Worm (Caenorhabditis elegans) whole organism, mixed stage, embryonic: ENCODE measurements around the gene Y62H9A.14.

Experiments used
- M03D4.4 ChIP-seq: sonication (generic microtip); optimal IDR thresholded peaks from 2 replicates; lab custom pipeline; 2017; ENCODE audit warnings: mild to moderate bottlenecking, missing genetic modification characterization, missing compliant biosample characterization
- bed-3 ChIP-seq: fragments of 200-800 bp; sonication (Bioruptor generic); optimal IDR thresholded peaks from 3 replicates; lab custom pipeline; 2018; ENCODE audit warnings: mild to moderate bottlenecking, missing genetic modification characterization, moderate library complexity, missing compliant biosample characterization
- blmp-1 ChIP-seq: fragments of 150-350 bp; optimal IDR thresholded peaks from 2 replicates; lab custom pipeline; 2014; ENCODE audit warnings: missing biosample characterization, missing genetic modification characterization
- ceh-39 ChIP-seq: fragments of 150-350 bp; optimal IDR thresholded peaks from 2 replicates; lab custom pipeline; 2014; ENCODE audit warnings: missing biosample characterization, missing genetic modification characterization
- ceh-43 ChIP-seq: fragments of 200-800 bp; sonication (Bioruptor generic); optimal IDR thresholded peaks from 2 replicates; lab custom pipeline; 2018; ENCODE audit warnings: mild to moderate bottlenecking, missing genetic modification characterization, moderate library complexity, missing compliant biosample characterization
- ceh-83 ChIP-seq: fragments of 200-800 bp; sonication (Bioruptor generic); optimal IDR thresholded peaks from 2 replicates; lab custom pipeline; 2018; ENCODE audit warnings: mild to moderate bottlenecking, missing genetic modification characterization, missing compliant biosample characterization
- ces-1 ChIP-seq: fragments of 150-350 bp; optimal IDR thresholded peaks from 2 replicates; lab custom pipeline; 2014; ENCODE audit warnings: missing biosample characterization, missing genetic modification reagents, missing genetic modification characterization
- cnd-1 ChIP-seq: fragments of 200-800 bp; sonication (Bioruptor generic); optimal IDR thresholded peaks from 2 replicates; lab custom pipeline; 2018; ENCODE audit warnings: mild to moderate bottlenecking, missing genetic modification characterization, missing compliant biosample characterization
- drap-1 ChIP-seq: fragments of 200-800 bp; sonication (Bioruptor generic); optimal IDR thresholded peaks from 3 replicates; lab custom pipeline; 2018; ENCODE audit warnings: mild to moderate bottlenecking, missing genetic modification characterization, missing compliant biosample characterization
- elt-1 ChIP-seq: sonication (generic microtip); optimal IDR thresholded peaks from 2 replicates; lab custom pipeline; 2017; ENCODE audit warnings: missing genetic modification characterization, mild to moderate bottlenecking, missing compliant biosample characterization, antibody characterized with exemption, moderate library complexity, borderline replicate concordance; ENCODE audit not compliant: insufficient read depth
- elt-3 ChIP-seq: fragments of 150-350 bp; optimal IDR thresholded peaks from 2 replicates; lab custom pipeline; 2014; ENCODE audit warnings: missing biosample characterization, missing genetic modification characterization
- flh-1 ChIP-seq: fragments of 200-800 bp; sonication (Bioruptor generic); optimal IDR thresholded peaks from 2 replicates; lab custom pipeline; 2018; ENCODE audit warnings: mild to moderate bottlenecking, missing genetic modification characterization, moderate library complexity, missing compliant biosample characterization
- ham-2 ChIP-seq: fragments of 200-800 bp; sonication (Bioruptor generic); optimal IDR thresholded peaks from 2 replicates; lab custom pipeline; 2018; ENCODE audit warnings: mild to moderate bottlenecking, missing genetic modification characterization, missing compliant biosample characterization
- hlh-1 ChIP-seq: fragments of 150-350 bp; optimal IDR thresholded peaks from 2 replicates; lab custom pipeline; 2014; ENCODE audit warnings: missing biosample characterization, missing genetic modification reagents, missing genetic modification characterization
- lin-13 ChIP-seq: fragments of 150-350 bp; optimal IDR thresholded peaks from 2 replicates; lab custom pipeline; 2014; ENCODE audit warnings: missing biosample characterization, missing genetic modification characterization
- lin-32 ChIP-seq: fragments of 200-800 bp; sonication (Bioruptor generic); optimal IDR thresholded peaks from 2 replicates; lab custom pipeline; 2018; ENCODE audit warnings: mild to moderate bottlenecking, missing genetic modification characterization, missing compliant biosample characterization
- lsy-2 ChIP-seq: fragments of 150-350 bp; optimal IDR thresholded peaks from 2 replicates; lab custom pipeline; 2014; ENCODE audit warnings: missing biosample characterization, missing genetic modification characterization
- mab-5 ChIP-seq: fragments of 150-350 bp; optimal IDR thresholded peaks from 2 replicates; lab custom pipeline; 2014; ENCODE audit warnings: missing biosample characterization, missing genetic modification characterization
- mep-1 ChIP-seq: fragments of 150-350 bp; optimal IDR thresholded peaks from 2 replicates; lab custom pipeline; 2017; ENCODE audit warnings: missing biosample characterization, missing genetic modification reagents, missing genetic modification characterization, inconsistent platforms
- mls-2 ChIP-seq: sonication (generic microtip); optimal IDR thresholded peaks from 2 replicates; lab custom pipeline; 2016; ENCODE audit warnings: mild to moderate bottlenecking, missing genetic modification characterization, moderate library complexity, missing compliant biosample characterization
- nhr-12 ChIP-seq: fragments of 150-350 bp; optimal IDR thresholded peaks from 2 replicates; lab custom pipeline; 2014; ENCODE audit warnings: missing biosample characterization, missing genetic modification characterization
- nhr-2 ChIP-seq: fragments of 150-350 bp; optimal IDR thresholded peaks from 2 replicates; lab custom pipeline; 2014; ENCODE audit warnings: missing biosample characterization, missing genetic modification characterization
- nhr-237 ChIP-seq: fragments of 150-350 bp; optimal IDR thresholded peaks from 2 replicates; lab custom pipeline; 2014; ENCODE audit warnings: missing biosample characterization, missing genetic modification characterization
- nhr-28 ChIP-seq: fragments of 150-350 bp; optimal IDR thresholded peaks from 2 replicates; lab custom pipeline; 2014; ENCODE audit warnings: missing biosample characterization, missing genetic modification characterization
- nhr-76 ChIP-seq: sonication (generic microtip); optimal IDR thresholded peaks from 2 replicates; lab custom pipeline; 2017; ENCODE audit warnings: missing biosample characterization, missing genetic modification characterization
- pha-4 ChIP-seq: fragments of 150-350 bp; optimal IDR thresholded peaks from 2 replicates; lab custom pipeline; 2018; ENCODE audit warnings: missing biosample characterization, missing genetic modification reagents, missing genetic modification characterization
- sem-2 ChIP-seq: fragments of 200-800 bp; sonication (Bioruptor generic); optimal IDR thresholded peaks from 2 replicates; lab custom pipeline; 2018; ENCODE audit warnings: mild to moderate bottlenecking, missing genetic modification characterization, missing compliant biosample characterization
- snpc-4 ChIP-seq: fragments of 150-350 bp; optimal IDR thresholded peaks from 2 replicates; lab custom pipeline; 2014; ENCODE audit warnings: missing biosample characterization, missing genetic modification characterization
- sptf-1 ChIP-seq: sonication (generic microtip); optimal IDR thresholded peaks from 2 replicates; lab custom pipeline; 2017; ENCODE audit warnings: mild to moderate bottlenecking, missing genetic modification characterization, moderate library complexity, missing compliant biosample characterization
- tbx-8 ChIP-seq: fragments of 200-800 bp; sonication (Bioruptor generic); optimal IDR thresholded peaks from 2 replicates; lab custom pipeline; 2018; ENCODE audit warnings: mild to moderate bottlenecking, missing genetic modification characterization, moderate library complexity, missing compliant biosample characterization
- unc-120 ChIP-seq: sonication (generic microtip); optimal IDR thresholded peaks from 2 replicates; lab custom pipeline; 2017; ENCODE audit warnings: missing genetic modification characterization, missing compliant biosample characterization; ENCODE audit not compliant: poor library complexity, severe bottlenecking
- unc-39 ChIP-seq: fragments of 150-350 bp; optimal IDR thresholded peaks from 2 replicates; lab custom pipeline; 2014; ENCODE audit warnings: missing biosample characterization, missing genetic modification characterization
- unc-62 ChIP-seq: fragments of 150-350 bp; optimal IDR thresholded peaks from 2 replicates; lab custom pipeline; 2014; ENCODE audit warnings: missing biosample characterization, missing genetic modification reagents, missing genetic modification characterization
- zip-8 ChIP-seq: fragments of 150-350 bp; optimal IDR thresholded peaks from 2 replicates; lab custom pipeline; 2014; ENCODE audit warnings: missing biosample characterization, missing genetic modification characterization
- ztf-11 ChIP-seq: fragments of 150-350 bp; optimal IDR thresholded peaks from 2 replicates; lab custom pipeline; 2014; ENCODE audit warnings: missing biosample characterization, missing genetic modification characterization

Gene Y62H9A.14

DNA sequence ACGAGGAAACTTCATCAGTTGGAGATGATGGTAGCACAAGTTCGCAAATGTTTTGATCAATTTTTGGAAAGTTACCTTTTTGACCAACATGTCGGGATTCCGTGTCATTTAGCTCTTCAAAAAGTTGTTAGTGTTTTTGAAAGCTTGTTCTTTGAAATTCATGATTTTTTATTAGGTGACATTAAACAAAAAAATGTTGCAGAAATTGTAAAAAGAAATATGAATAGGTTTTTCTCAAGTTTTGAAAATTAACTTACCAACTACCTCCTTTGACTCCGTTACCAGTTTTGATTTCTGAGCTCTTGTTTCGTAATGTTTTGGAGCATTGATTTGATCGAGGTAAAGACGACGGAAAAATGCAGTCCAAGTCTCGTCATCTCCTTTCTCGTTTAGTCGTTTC, 31.1 kb downstream of the Y62H9A.14 start:
- no peak for TF ChIP-seq mab-5 (tag; lab: Kevin White, UChicago)
- TF ChIP-seq drap-1 (GFP tag; lab: Kevin White, UChicago), result no peak
- TF ChIP-seq snpc-4 (tag; lab: Kevin White, UChicago), result no peak
- no peak for TF ChIP-seq lsy-2 (tag; lab: Kevin White, UChicago)
- no peak for TF ChIP-seq cnd-1
- TF ChIP-seq nhr-28 (tag; lab: Kevin White, UChicago), result no peak
- no peak for TF ChIP-seq elt-3 (tag; lab: Kevin White, UChicago)
- TF ChIP-seq nhr-2 (tag; lab: Kevin White, UChicago), result no peak
- TF ChIP-seq ceh-43 (GFP tag; lab: Kevin White, UChicago), result no peak
- TF ChIP-seq sem-2 (GFP tag; lab: Kevin White, UChicago), result no peak
- no peak for TF ChIP-seq sptf-1 (tag; lab: Kevin White, UChicago)
- TF ChIP-seq unc-120 (tag; lab: Kevin White, UChicago), result no peak
- TF ChIP-seq unc-39, result no peak
- no peak for TF ChIP-seq lin-13 (tag; lab: Kevin White, UChicago)
- no peak for TF ChIP-seq unc-62 (GFP tag; lab: Kevin White, UChicago)
- TF ChIP-seq flh-1 (GFP tag; lab: Kevin White, UChicago), result no peak
- no peak for TF ChIP-seq ces-1 (GFP tag; lab: Kevin White, UChicago)
- TF ChIP-seq lin-32 (GFP tag; lab: Kevin White, UChicago), result no peak
- TF ChIP-seq hlh-1 (tag; lab: Kevin White, UChicago), result no peak
- TF ChIP-seq nhr-12, result no peak

DNA sequence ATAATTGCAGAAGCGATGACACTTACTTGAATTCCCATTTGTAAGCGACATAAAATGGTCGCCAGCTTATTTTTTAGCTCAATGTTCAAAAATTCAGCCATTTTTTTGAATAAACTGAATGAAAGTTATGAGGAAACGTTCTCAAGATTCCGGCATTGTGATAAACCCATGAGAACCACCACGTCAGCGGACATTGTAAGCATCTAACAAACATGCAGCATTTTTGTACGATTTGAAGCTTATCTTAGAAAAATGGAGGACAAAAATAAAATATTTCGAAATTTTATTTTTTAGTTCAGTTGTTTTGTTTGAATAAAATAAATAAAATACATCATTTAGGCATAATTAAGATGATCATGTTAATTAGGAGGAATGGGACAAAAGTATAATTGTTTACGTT, 32.2 kb downstream of the Y62H9A.14 start, which contains the start of gene T08D10.4:
T08D10.4 (minus strand) TSS at position 101 of the 400 bp plus-strand sequence.
- no peak for TF ChIP-seq tbx-8 (GFP tag; lab: Kevin White, UChicago)
- TF ChIP-seq mep-1, result no peak
- TF ChIP-seq lin-13 (tag; lab: Kevin White, UChicago), result no peak
- TF ChIP-seq nhr-2 (tag; lab: Kevin White, UChicago), result no peak
- TF ChIP-seq lin-32 (GFP tag; lab: Kevin White, UChicago), result no peak
- no peak for TF ChIP-seq ceh-39 (tag; lab: Kevin White, UChicago)
- TF ChIP-seq nhr-237 (tag; lab: Kevin White, UChicago), result no peak
- TF ChIP-seq nhr-76 (tag; lab: Kevin White, UChicago), result no peak
- no peak for TF ChIP-seq unc-39
- TF ChIP-seq ceh-83 (GFP tag; lab: Kevin White, UChicago), result no peak
- TF ChIP-seq zip-8 (tag; lab: Kevin White, UChicago), result no peak
- no peak for TF ChIP-seq snpc-4 (tag; lab: Kevin White, UChicago)
- TF ChIP-seq blmp-1 (tag; lab: Kevin White, UChicago), result no peak
- TF ChIP-seq pha-4 (tag; lab: Kevin White, UChicago), result no peak
- TF ChIP-seq lsy-2 (tag; lab: Kevin White, UChicago), result no peak
- no peak for TF ChIP-seq hlh-1 (tag; lab: Kevin White, UChicago)
- TF ChIP-seq mls-2 (tag; lab: Kevin White, UChicago), result no peak
- no peak for TF ChIP-seq mab-5 (tag; lab: Kevin White, UChicago)
- no peak for TF ChIP-seq ztf-11 (tag; lab: Kevin White, UChicago)

DNA sequence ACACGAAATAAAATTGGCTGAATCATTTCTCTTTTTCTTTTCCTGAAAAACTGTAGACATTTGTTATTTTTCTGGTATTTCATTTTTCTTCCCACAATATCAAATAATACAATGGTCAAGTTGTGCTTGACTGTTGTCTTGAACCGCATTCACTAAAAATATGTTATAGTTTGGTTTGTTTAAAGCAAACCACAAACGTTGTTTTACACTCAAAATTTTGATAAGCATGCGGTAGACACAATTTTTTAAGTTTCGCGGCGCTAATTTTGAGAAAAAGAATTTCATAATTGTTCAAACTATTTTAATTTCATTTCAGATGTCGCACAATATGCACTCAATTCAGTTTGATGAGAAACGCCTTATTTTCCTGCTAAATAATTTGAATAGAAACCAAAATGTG, 34.1 kb downstream of the Y62H9A.14 start, which contains the start of gene T08D10.3:
T08D10.3 (plus strand) TSS at position 301 of the 400 bp plus-strand sequence.
- TF ChIP-seq elt-3 (tag; lab: Kevin White, UChicago) (no peak), nhr-2 (tag; lab: Kevin White, UChicago) (no peak), mls-2 (tag; lab: Kevin White, UChicago) (no peak), pha-4 (tag; lab: Kevin White, UChicago) (no peak), nhr-28 (tag; lab: Kevin White, UChicago) (no peak), cnd-1 (no peak), ces-1 (GFP tag; lab: Kevin White, UChicago) (no peak), lin-13 (tag; lab: Kevin White, UChicago) (no peak), sem-2 (GFP tag; lab: Kevin White, UChicago) (no peak), snpc-4 (tag; lab: Kevin White, UChicago) (no peak), nhr-237 (tag; lab: Kevin White, UChicago) (no peak), M03D4.4 (tag; lab: Kevin White, UChicago) (no peak), elt-1 (no peak)

DNA sequence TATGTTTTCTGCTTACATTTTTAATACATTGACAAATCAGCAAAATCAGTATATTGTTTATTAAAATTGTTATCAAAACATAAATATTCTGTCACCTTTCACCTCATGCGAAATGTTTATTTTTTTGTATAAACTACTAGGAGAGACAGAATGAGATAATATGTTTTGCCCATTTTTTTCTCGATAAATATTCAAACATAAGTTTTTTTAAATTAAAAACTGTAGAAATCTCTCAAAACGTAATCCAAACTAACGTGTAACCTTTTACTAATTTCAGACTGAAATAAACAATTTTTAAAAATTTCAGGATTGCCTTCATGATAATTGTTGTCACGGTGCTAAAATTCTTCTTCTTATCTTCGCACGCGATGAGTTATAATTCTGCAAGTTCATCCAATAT, 36.2 kb downstream of the Y62H9A.14 start, which contains the start of gene T08D10.5:
T08D10.5 (plus strand) TSS at position 301 of the 400 bp plus-strand sequence.
- TF ChIP-seq ham-2 (GFP tag; lab: Kevin White, UChicago), result no peak
- no peak for TF ChIP-seq lsy-2 (tag; lab: Kevin White, UChicago)
- TF ChIP-seq unc-62 (GFP tag; lab: Kevin White, UChicago), result no peak
- no peak for TF ChIP-seq unc-39
- TF ChIP-seq M03D4.4 (tag; lab: Kevin White, UChicago), result no peak
- TF ChIP-seq ztf-11 (tag; lab: Kevin White, UChicago), result no peak
- no peak for TF ChIP-seq bed-3 (GFP tag; lab: Kevin White, UChicago)
- TF ChIP-seq ceh-43 (GFP tag; lab: Kevin White, UChicago), result no peak
- no peak for TF ChIP-seq nhr-237 (tag; lab: Kevin White, UChicago)
- TF ChIP-seq zip-8 (tag; lab: Kevin White, UChicago), result no peak
- no peak for TF ChIP-seq lin-13 (tag; lab: Kevin White, UChicago)
- TF ChIP-seq ces-1 (GFP tag; lab: Kevin White, UChicago), result no peak
- no peak for TF ChIP-seq nhr-2 (tag; lab: Kevin White, UChicago)
- TF ChIP-seq snpc-4 (tag; lab: Kevin White, UChicago), result no peak
- no peak for TF ChIP-seq cnd-1
- TF ChIP-seq nhr-12, result no peak
